Fruit fly (Drosophila melanogaster): Measurements from ENCODE around the gene CG2926.

Gene CG2926

DNA sequence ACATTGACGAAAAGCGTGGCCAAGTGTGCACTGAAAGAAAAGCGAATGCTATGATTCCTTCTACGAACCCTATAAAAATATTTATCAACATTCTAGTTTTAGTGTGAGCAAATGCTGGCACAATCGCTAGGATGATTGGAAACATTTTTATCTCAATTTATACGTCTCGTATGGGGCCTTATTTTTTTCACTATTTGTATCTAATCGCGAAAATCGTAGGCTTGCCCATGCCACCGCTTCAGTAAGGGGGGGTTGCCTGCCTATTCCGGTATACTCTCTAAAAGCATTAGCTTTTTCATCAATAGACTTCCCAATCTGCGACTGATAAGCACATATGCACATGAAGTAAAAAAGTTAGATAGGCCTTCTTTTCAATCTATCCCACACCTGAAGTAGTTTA, 22.6 kb downstream of the CG2926 start (continued):
- TF ChIP-seq NfI (GFP tag; optimal IDR thresholded peaks at IDR 0.05) (peak; percentile 81), CG12155 (GFP tag; optimal IDR thresholded peaks at IDR 0.05) (peak; percentile 52), CG6654 (GFP tag; optimal IDR thresholded peaks at IDR 0.05) (peak; percentile 19), sens-2 (GFP tag; IDR thresholded peaks at IDR 0.05) (peak; percentile 77), Xbp1 (GFP tag; optimal IDR thresholded peaks at IDR 0.05) (peak; percentile 76), twi (tag; optimal IDR thresholded peaks at IDR 0.05) (peak; percentile 21), CG5953 (GFP tag; IDR thresholded peaks at IDR 0.05) (peak; percentile 86), Aef1 (GFP tag; IDR thresholded peaks at IDR 0.05) (peak; percentile 86), CG8944 (GFP tag; optimal IDR thresholded peaks at IDR 0.05) (peak; percentile 60), fru (optimal IDR thresholded peaks at IDR 0.05) (no peak), CG9932 (GFP tag; IDR thresholded peaks at IDR 0.05) (peak; percentile 75; the same call in 1 of the 2 replicates), nau (GFP tag; optimal IDR thresholded peaks at IDR 0.05) (no peak), CG16863 (GFP tag; optimal IDR thresholded peaks at IDR 0.05) (peak; percentile 75), CG14441 (GFP tag; IDR thresholded peaks at IDR 0.05) (peak; percentile 92), CG3407 (GFP tag; optimal IDR thresholded peaks at IDR 0.05) (peak; percentile 68), Dip3 (GFP tag; optimal IDR thresholded peaks at IDR 0.05) (peak; percentile 75), Asciz (GFP tag; optimal IDR thresholded peaks at IDR 0.05) (peak; percentile 78), Atf-2 (GFP tag; optimal IDR thresholded peaks at IDR 0.05) (peak; percentile 32), CoRest (tag; optimal IDR thresholded peaks at IDR 0.05) (peak; percentile 81), tin (GFP tag; optimal IDR thresholded peaks at IDR 0.05) (peak; percentile 59), CG8924 (tag; optimal IDR thresholded peaks at IDR 0.05) (peak; percentile 80), dan (GFP tag; IDR thresholded peaks at IDR 0.05) (0 out of 2 replicates have a peak, but pooled peaks have one; percentile 26), jumu (GFP tag; optimal IDR thresholded peaks at IDR 0.05) (peak; percentile 79), dmrt11E (tag; optimal IDR thresholded peaks at IDR 0.05) (no peak), Oli (tag; optimal IDR thresholded peaks at IDR 0.05) (peak; percentile 81), CG6254 (GFP tag; optimal IDR thresholded peaks at IDR 0.05) (peak; percentile 60), Atf6 (GFP tag; IDR thresholded peaks at IDR 0.05) (peak; percentile 89), psq (GFP tag; optimal IDR thresholded peaks at IDR 0.05) (no peak), Sin3A (optimal IDR thresholded peaks at IDR 0.05) (no peak), CG17385 (GFP tag; optimal IDR thresholded peaks at IDR 0.05) (peak; percentile 83), yki (optimal IDR thresholded peaks at IDR 0.05) (no peak), HLHmδ (GFP tag; optimal IDR thresholded peaks at IDR 0.05) (no peak), C15 (GFP tag; IDR thresholded peaks at IDR 0.05) (peak; percentile 74; the same call in 2 of the 3 replicates), nmo (GFP tag; optimal IDR thresholded peaks at IDR 0.05) (peak; percentile 81), CG32772 (GFP tag; IDR thresholded peaks at IDR 0.05) (peak; percentile 90), CG15696 (tag; optimal IDR thresholded peaks at IDR 0.05) (no peak), CG18599 (GFP tag; optimal IDR thresholded peaks at IDR 0.05) (peak; percentile 91), CG34224 (GFP tag; IDR thresholded peaks at IDR 0.05; ENCODE audit: partially characterized antibody) (no peak), zen (tag; optimal IDR thresholded peaks at IDR 0.05) (peak; percentile 11), CG2678 (tag; optimal IDR thresholded peaks at IDR 0.05) (peak; percentile 87), en (GFP tag; optimal IDR thresholded peaks at IDR 0.05) (peak; percentile 60), Dfd (GFP tag; optimal IDR thresholded peaks at IDR 0.05) (no peak), Spps (tag; optimal IDR thresholded peaks at IDR 0.05) (peak; percentile 32), ato (GFP tag; IDR thresholded peaks at IDR 0.05; ENCODE audit: partially characterized antibody) (no peak), CG11247 (GFP tag; IDR thresholded peaks at IDR 0.05) (peak; percentile 82), Myb (GFP tag; optimal IDR thresholded peaks at IDR 0.05) (peak; percentile 55), br (optimal IDR thresholded peaks at IDR 0.05) (no peak), amos (GFP tag; IDR thresholded peaks at IDR 0.05; ENCODE audit: partially characterized antibody) (no peak), CG6765 (GFP tag; optimal IDR thresholded peaks at IDR 0.05) (peak; percentile 58), Doc3 (GFP tag; IDR thresholded peaks at IDR 0.05; ENCODE audit: partially characterized antibody) (no peak), CG8089 (GFP tag; optimal IDR thresholded peaks at IDR 0.05) (peak; percentile 53), tgo (GFP tag; IDR thresholded peaks at IDR 0.05) (peak; percentile 90)
